Fruit fly (Drosophila melanogaster) ovary, adult (tissue): ENCODE data around the gene CG31948.

ENCODE experiments used
- CG17801 ChIP-seq: fragments of 200-800 bp; optimal IDR thresholded peaks from 2 replicates; lab custom pipeline; 2019; ENCODE audit warnings: missing biosample characterization, mild to moderate bottlenecking, missing genetic modification characterization, moderate library complexity; ENCODE audit not compliant: partially characterized antibody

The CG31948 gene

dm6 chr2L:2391321-2391720 lies 25.2 kb downstream of the CG31948 start, which contains the start of gene CG46448:
CG46448 (plus strand) TSS chr2L:2391660.
- no peak for TF ChIP-seq CG17801

DNA sequence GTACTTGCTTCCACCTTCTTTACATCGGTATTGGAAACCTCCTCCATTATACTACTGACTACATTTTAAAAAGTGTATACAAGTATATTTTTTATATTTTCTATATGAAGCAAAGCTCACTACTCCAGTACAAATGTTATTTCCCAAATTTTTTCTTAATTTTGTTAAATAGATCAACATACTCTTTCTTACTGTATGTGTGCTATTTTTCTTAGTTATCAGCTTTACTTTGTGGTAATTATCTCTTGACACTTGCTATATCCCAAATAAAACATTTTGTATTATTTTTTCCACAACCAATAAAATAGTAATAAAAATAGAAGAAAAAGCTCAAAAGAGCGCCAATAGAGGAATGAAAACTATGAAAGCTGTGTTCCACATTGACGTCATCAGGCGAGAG lies 25.9 kb downstream of the CG31948 start, which contains the start of gene CG43750:
Gene CG43750 (minus strand): TSS at position 101 of the 400 bp plus-strand sequence.
- TF ChIP-seq CG17801, result no peak

DNA sequence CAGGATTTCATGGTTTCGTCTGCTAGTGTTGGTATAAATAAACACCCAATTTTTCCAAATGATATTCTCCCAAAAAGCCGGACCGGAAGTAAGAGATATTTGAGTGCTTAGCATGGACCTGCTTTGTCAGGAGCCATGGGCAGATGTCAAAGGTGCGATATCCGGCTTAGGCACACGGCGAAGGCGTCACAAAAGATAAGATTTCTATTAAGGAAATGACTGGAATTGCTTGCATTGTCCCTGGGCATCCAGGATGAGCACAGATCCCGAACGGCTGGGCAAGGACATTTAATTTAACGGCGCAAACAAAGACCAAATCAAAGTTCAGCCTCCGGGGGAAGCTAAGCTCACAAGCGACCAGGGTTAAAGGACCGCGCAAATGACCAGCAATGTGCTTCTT lies 30.8 kb downstream of the CG31948 start, which contains the start of gene CG3557:
Gene CG3557 (minus strand): TSS at position 101 of the 400 bp plus-strand sequence.
- TF ChIP-seq CG17801, result no peak

DNA sequence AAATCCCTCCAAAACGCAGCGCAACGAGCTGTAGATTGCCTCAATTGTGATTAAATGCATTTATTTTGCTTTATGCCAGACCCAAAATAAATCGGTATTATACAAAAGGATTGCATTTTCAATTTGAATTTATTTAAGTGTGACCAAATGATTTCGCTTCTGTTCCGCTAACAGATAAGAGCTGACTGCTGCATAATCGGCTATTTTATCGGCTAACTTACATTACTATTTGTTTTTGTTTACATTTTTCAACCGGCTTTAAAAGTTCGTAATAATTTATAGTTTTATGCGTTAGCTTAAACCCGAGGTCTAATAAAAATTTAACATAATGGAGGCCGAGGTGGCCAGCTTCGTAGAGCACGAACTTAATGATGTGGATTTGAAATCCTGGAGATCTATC lies 33.5 kb downstream of the CG31948 start, which contains the start of gene PIG-Wa:
Gene PIG-Wa (plus strand): TSS at position 232 of the 400 bp plus-strand sequence.
- TF ChIP-seq CG17801, result no peak

dm6 chr2L:2380805-2381204 lies 35.7 kb downstream of the CG31948 start, which contains the start of gene Eogt:
Eogt (plus strand) TSS chr2L:2381097.
- TF ChIP-seq CG17801, result peak; percentile 86

- TF ChIP-seq CG17801, result no peak
Measured at dm6 chr2L:2376418-2376702, 40.2 kb downstream of the CG31948 start.

- TF ChIP-seq CG17801, result peak; percentile 78
Measured at dm6 chr2L:2375655-2376417, 40.7 kb downstream of the CG31948 start, which contains the start of gene Atxn7. Atxn7 (plus strand) TSS chr2L:2375841.

DNA sequence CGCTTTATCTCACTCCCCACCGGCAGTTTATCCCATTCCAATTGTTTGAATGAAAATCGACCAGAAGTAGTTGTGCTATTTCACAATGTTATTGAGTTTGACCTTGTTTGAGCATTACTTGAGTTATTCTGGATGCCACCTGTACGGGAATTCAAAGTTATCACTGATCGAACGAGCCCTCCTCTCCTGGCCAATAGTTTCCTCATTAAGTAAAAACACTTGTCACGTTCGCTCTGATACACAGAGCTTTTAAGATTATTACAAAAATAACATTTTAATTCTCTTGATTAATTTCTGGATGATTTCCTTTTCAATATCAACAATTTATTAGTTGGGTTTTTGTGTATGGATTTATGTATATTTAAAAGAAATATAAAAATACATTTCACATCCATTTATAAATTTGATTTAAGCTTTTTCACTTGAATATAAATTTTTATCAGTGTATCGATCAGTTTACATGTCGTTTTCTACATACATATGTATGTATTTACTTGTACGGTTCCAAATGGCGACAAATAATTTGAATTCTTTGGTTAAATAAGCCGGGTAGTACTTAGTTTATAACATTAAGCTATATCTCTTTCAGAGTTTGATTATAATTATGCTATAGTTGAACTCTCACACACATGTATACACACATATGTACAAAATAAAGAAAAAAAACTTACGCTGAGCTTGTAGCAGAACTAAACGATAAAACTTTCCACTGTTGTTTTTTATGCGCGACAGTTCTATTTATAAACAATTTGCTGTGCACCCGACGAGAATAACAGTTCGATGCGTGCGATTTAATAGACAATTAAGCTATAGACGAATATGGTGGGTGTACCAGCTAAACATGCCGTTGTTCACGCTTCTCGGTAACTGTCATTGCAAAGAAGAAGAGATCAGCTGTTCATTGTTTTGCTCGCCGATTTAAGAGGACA lies 42.4 kb downstream of the CG31948 start, which contains the start of the genes CG3609 and CG15390:
Gene CG3609 (minus strand): TSS at position 810 of the 929 bp plus-strand sequence.
Gene CG15390 (plus strand): TSS at position 896 of the 929 bp plus-strand sequence.
- TF ChIP-seq CG17801, result peak; percentile 76

dm6 chr2L:2372112-2372449 lies 44.4 kb downstream of the CG31948 start:
- no peak for TF ChIP-seq CG17801

DNA sequence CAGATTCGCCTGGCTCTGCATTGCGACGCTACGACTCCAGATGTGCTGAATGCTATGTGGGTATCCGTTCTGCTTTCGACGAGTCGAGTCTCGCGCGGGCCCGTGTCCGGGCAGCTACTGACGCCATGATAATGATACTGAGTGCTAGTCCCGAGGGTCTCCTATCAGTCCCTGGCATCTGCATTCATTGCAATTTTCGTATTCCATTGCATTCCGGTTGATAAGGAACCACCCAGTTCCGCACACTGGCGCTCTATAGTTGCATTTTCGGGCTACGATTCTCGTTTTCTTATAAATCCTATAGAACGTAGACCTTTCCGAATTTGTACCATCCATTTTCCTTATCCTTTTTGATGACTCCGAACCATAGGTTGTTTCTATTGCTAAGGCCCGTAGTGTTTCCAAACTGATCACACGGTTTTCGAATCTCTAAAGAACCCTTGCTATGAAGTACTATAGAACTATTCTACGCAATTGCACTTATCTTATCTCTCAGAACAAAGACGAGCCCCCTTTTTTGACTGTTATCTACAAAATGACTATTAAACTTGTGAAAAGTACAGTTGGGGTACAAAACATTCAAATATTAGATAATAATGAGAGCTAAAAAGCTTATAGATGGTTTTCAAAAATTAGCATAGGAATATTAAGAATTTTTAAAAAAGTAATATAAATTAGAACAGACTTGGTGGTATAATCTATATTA lies 45.0 kb downstream of the CG31948 start, which contains the start of gene CG3597:
Gene CG3597 (minus strand): TSS at position 119 of the 706 bp plus-strand sequence.
- TF ChIP-seq CG17801, result no peak

DNA sequence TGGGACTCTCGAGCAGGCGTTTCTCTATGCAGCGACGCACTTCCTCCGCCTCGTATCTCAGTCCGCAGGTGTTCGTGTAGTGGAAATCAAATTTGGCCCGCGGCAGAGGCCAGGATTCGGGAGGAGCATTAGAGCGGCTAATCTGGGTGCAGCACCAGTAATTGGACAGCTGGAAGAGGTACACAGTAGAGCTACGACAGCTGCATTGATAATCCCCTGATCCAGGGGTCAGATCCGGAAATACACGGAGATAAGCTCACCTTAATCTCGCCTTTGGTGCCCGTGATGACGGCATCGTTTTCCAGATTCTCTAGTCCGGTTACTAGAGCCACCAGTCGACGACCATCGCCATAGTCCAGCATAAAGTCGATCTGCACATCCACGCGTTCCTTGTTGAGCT lies 46.2 kb downstream of the CG31948 start:
- TF ChIP-seq CG17801, result no peak

DNA sequence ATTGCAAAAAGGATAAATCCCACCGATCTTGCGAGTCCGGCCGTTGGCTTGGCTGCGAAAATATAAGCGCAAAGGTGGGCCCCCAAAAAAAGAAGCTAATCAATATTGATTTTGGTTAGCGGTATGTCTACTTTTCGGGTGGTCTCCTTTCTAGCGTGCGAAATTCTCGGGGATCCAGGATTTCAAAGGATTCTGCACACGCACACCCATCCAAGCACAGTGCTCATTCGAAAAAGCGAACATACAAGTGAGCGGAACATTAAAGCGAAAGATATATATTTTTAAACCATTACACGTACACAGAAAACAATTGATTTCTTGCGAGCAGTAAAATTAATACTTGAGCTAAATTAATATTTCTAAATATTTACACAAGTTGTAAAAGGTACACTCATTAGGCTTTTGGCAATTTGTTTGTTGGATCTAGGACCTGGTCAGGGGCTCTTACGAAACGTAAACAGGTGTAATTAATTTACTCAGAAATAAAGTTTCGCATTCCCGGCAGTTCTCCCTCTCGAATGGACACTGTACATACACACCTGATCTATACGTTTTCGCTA lies 50.8 kb downstream of the CG31948 start:
- no peak for TF ChIP-seq CG17801
